Worm (Caenorhabditis elegans) whole organism, midembryonic: ENCODE data around the gene F54D12.8.

ENCODE experiments used
- T22C8.4 ChIP-seq: fragments of 200-800 bp; sonication (Bioruptor generic); IDR thresholded peaks from 2 replicates; pipeline ENCODE4 v1.3.6; 2022; ENCODE audit warnings: missing genetic modification characterization, missing compliant biosample characterization
- cog-1 ChIP-seq: sonication (generic microtip); optimal IDR thresholded peaks from 2 replicates; lab custom pipeline; 2016; ENCODE audit warnings: missing genetic modification characterization, missing compliant biosample characterization
- flt-1 ChIP-seq: fragments of 200-800 bp; sonication (Bioruptor generic); IDR thresholded peaks from 2 replicates; pipeline ENCODE4 v1.3.6; 2022; ENCODE audit warnings: missing genetic modification characterization, missing compliant biosample characterization
- klf-2 ChIP-seq: fragments of 200-800 bp; sonication (Bioruptor generic); conservative IDR thresholded peaks from 2 replicates; pipeline ENCODE4 v1.3.6; 2022; ENCODE audit warnings: missing genetic modification reagents, missing genetic modification characterization, missing compliant biosample characterization
- ref-1 ChIP-seq: fragments of 200-800 bp; sonication (Bioruptor generic); conservative IDR thresholded peaks from 2 replicates; pipeline ENCODE4 v1.3.6; 2022; ENCODE audit warnings: missing genetic modification reagents, missing genetic modification characterization, missing compliant biosample characterization
- tab-1 ChIP-seq: fragments of 200-800 bp; sonication (Bioruptor generic); IDR thresholded peaks from 2 replicates; pipeline ENCODE4 v1.3.6; 2022; ENCODE audit warnings: missing genetic modification characterization, missing compliant biosample characterization

DNA sequence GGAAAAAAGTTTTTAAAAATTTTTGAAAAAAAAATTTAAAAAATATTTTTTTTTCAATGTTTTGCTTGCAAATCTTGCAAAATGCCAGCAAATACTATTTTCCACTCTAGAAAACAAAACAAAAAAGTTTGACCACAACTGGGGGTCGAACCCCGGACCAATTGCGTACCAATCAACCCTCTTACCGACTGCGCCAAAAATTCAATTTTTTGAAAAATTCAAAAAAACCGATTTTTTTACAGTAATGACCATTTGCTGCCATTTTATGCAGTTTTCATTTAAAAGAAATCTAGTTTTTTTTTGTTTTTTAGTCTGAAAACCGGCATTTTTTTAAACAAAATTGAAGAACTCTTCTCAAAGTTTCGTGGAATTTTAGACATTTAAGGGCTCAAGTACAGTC, 35.4 kb downstream of the F54D12.8 start:
- TF ChIP-seq tab-1 (GFP tag; lab: Robert Waterston, UW) (no peak), ref-1 (GFP tag; lab: Robert Waterston, UW) (no peak), klf-2 (no peak), cog-1 (tag; lab: Kevin White, UChicago) (no peak), T22C8.4 (GFP tag; lab: Robert Waterston, UW) (no peak), flt-1 (no peak)
